Worm (Caenorhabditis elegans) whole organism, L3 larva: ENCODE measurements around the gene alkb-7.

Experiments
- ama-1 ChIP-seq: fragments of 150-350 bp; optimal IDR thresholded peaks from 2 replicates; lab custom pipeline; 2018
- eor-1 ChIP-seq, 2 experiments: fragments of 150-350 bp; optimal IDR thresholded peaks; 2 replicates each; lab custom pipeline; 2014 to 2018; ENCODE audit warnings: missing biosample characterization in 2 of 2, missing genetic modification characterization in 2 of 2
- fkh-10 ChIP-seq: sonication (generic microtip); optimal IDR thresholded peaks from 2 replicates; lab custom pipeline; 2017; ENCODE audit warnings: missing biosample characterization, missing genetic modification reagents, missing genetic modification characterization
- fos-1 ChIP-seq: fragments of 150-350 bp; optimal IDR thresholded peaks from 2 replicates; lab custom pipeline; 2014; ENCODE audit warnings: missing biosample characterization, missing genetic modification characterization
- jun-1 ChIP-seq: fragments of 150-350 bp; optimal IDR thresholded peaks from 2 replicates; lab custom pipeline; 2014; ENCODE audit warnings: missing biosample characterization, missing genetic modification reagents, missing genetic modification characterization
- lin-15B ChIP-seq: fragments of 150-350 bp; optimal IDR thresholded peaks from 2 replicates; lab custom pipeline; 2014; ENCODE audit warnings: missing biosample characterization, missing genetic modification characterization
- mdl-1 ChIP-seq: fragments of 150-350 bp; optimal IDR thresholded peaks from 2 replicates; lab custom pipeline; 2014; ENCODE audit warnings: missing biosample characterization, missing genetic modification characterization
- nhr-23 ChIP-seq: fragments of 150-350 bp; optimal IDR thresholded peaks from 2 replicates; lab custom pipeline; 2014; ENCODE audit warnings: missing biosample characterization, missing genetic modification reagents, missing genetic modification characterization
- nhr-237 ChIP-seq: fragments of 150-350 bp; optimal IDR thresholded peaks from 2 replicates; lab custom pipeline; 2014; ENCODE audit warnings: missing biosample characterization, missing genetic modification characterization
- nhr-77 ChIP-seq: fragments of 150-350 bp; optimal IDR thresholded peaks from 2 replicates; lab custom pipeline; 2014; ENCODE audit warnings: missing biosample characterization, missing genetic modification characterization
- snpc-4 ChIP-seq: fragments of 150-350 bp; optimal IDR thresholded peaks from 2 replicates; lab custom pipeline; 2014; ENCODE audit warnings: missing biosample characterization, missing genetic modification characterization
- unc-39 ChIP-seq: sonication (generic microtip); optimal IDR thresholded peaks from 4 replicates; lab custom pipeline; 2017; ENCODE audit warnings: missing biosample characterization, missing genetic modification characterization

- TF ChIP-seq fkh-10 (GFP tag; lab: Kevin White, UChicago): no peak
- no peak for TF ChIP-seq nhr-237
- no peak for TF ChIP-seq mdl-1 (tag; lab: Kevin White, UChicago)
- TF ChIP-seq eor-1 (tag; optimal IDR thresholded peaks at IDR 0.05; lab: Kevin White, UChicago): no peak
- no peak for TF ChIP-seq fos-1 (tag; lab: Kevin White, UChicago)
- TF ChIP-seq lin-15B (tag; lab: Kevin White, UChicago): no peak
- TF ChIP-seq jun-1 (tag; lab: Kevin White, UChicago): no peak
- TF ChIP-seq snpc-4 (tag; lab: Kevin White, UChicago): no peak
- TF ChIP-seq ama-1 (lab: Kevin White, UChicago): no peak
- TF ChIP-seq unc-39 (tag; lab: Kevin White, UChicago): no peak
- no peak for TF ChIP-seq nhr-23 (tag; lab: Kevin White, UChicago)
- TF ChIP-seq nhr-77 (tag; lab: Kevin White, UChicago): no peak
Measured at ce11 chrII:12816412-12817146, 28.6 kb upstream of the alkb-7 start, which contains the start of gene acl-7.
